Worm (Caenorhabditis elegans) whole organism, L1 larva: ENCODE measurements around the gene tre-4.

Source experiments
- C16A3.4 ChIP-seq: fragments of 150-350 bp; optimal IDR thresholded peaks from 2 replicates; lab custom pipeline; 2014; ENCODE audit warnings: missing biosample characterization, missing genetic modification characterization
- ceh-8 ChIP-seq: fragments of 200-800 bp; sonication (Bioruptor generic); optimal IDR thresholded peaks from 2 replicates; lab custom pipeline; 2018; ENCODE audit warnings: mild to moderate bottlenecking, missing genetic modification characterization, moderate library complexity, missing compliant biosample characterization
- ceh-82 ChIP-seq, 3 experiments: fragments of 150-350 bp in 1 of 3; sonication (generic microtip) in 2 of 3; optimal IDR thresholded peaks; 2 replicates each; lab custom pipeline; 2014 to 2017; ENCODE audit warnings: missing biosample characterization in 3 of 3, missing genetic modification characterization in 3 of 3
- ceh-88 ChIP-seq: fragments of 200-800 bp; sonication (Bioruptor generic); IDR thresholded peaks from 2 replicates; pipeline ENCODE4 v1.3.6; 2022; ENCODE audit warnings: missing genetic modification characterization, missing compliant biosample characterization
- dpl-1 ChIP-seq, 3 experiments: fragments of 150-350 bp in 2 of 3; sonication (generic microtip) in 1 of 3; optimal IDR thresholded peaks; 2 replicates each; lab custom pipeline; 2014 to 2017; ENCODE audit warnings: missing biosample characterization in 3 of 3, missing genetic modification characterization in 3 of 3, missing genetic modification reagents in 3 of 3
- dsc-1 ChIP-seq: sonication (generic microtip); optimal IDR thresholded peaks from 2 replicates; lab custom pipeline; 2016; ENCODE audit warnings: mild to moderate bottlenecking, missing genetic modification characterization, missing compliant biosample characterization
- efl-1 ChIP-seq, 4 experiments: fragments of 150-350 bp; optimal IDR thresholded peaks in 3 of 4; peaks in 1 of 4; 1 replicate in 1 of 4; 2 replicates in 3 of 4; lab custom pipeline; 2014; ENCODE audit warnings: missing biosample characterization in 2 of 4, missing genetic modification characterization in 2 of 4, missing genetic modification reagents in 2 of 4
- egl-13 ChIP-seq: sonication (generic microtip); optimal IDR thresholded peaks from 2 replicates; lab custom pipeline; 2016; ENCODE audit warnings: missing genotype, missing genetic modification reagents, missing genetic modification characterization, missing compliant biosample characterization
- elt-2 ChIP-seq: sonication (generic microtip); optimal IDR thresholded peaks from 2 replicates; lab custom pipeline; 2016; ENCODE audit warnings: missing genetic modification characterization, mild to moderate bottlenecking, inconsistent platforms, missing compliant biosample characterization, missing genetic modification reagents
- elt-3 ChIP-seq, 6 experiments: fragments of 150-350 bp in 1 of 6; sonication (generic microtip); optimal IDR thresholded peaks; 2 replicates each; lab custom pipeline; 2017 to 2018; ENCODE audit warnings: missing biosample characterization in 6 of 6, missing genetic modification characterization in 6 of 6, inconsistent platforms in 1 of 6
- fkh-10 ChIP-seq: sonication (generic microtip); optimal IDR thresholded peaks from 2 replicates; lab custom pipeline; 2017; ENCODE audit warnings: missing biosample characterization, missing genetic modification reagents, missing genetic modification characterization
- fkh-8 ChIP-seq: sonication (generic microtip); optimal IDR thresholded peaks from 2 replicates; lab custom pipeline; 2016; ENCODE audit warnings: mild to moderate bottlenecking, missing genetic modification characterization, missing compliant biosample characterization
- fos-1 ChIP-seq: fragments of 150-350 bp; optimal IDR thresholded peaks from 2 replicates; lab custom pipeline; 2014; ENCODE audit warnings: missing biosample characterization, missing genetic modification characterization
- grh-1 ChIP-seq: fragments of 200-800 bp; sonication (Bioruptor generic); IDR thresholded peaks from 2 replicates; pipeline ENCODE4 v1.3.6; 2022; ENCODE audit warnings: missing genetic modification reagents, missing genetic modification characterization, missing compliant biosample characterization
- irx-1 ChIP-seq: sonication (generic microtip); optimal IDR thresholded peaks from 2 replicates; lab custom pipeline; 2016; ENCODE audit warnings: missing genetic modification characterization, missing compliant biosample characterization
- jun-1 ChIP-seq: fragments of 150-350 bp; optimal IDR thresholded peaks from 2 replicates; lab custom pipeline; 2014; ENCODE audit warnings: missing biosample characterization, missing genetic modification reagents, missing genetic modification characterization
- lin-13 ChIP-seq: fragments of 150-350 bp; optimal IDR thresholded peaks from 2 replicates; lab custom pipeline; 2014; ENCODE audit warnings: missing biosample characterization, missing genetic modification reagents, missing genetic modification characterization
- lin-14 ChIP-seq: fragments of 200-800 bp; sonication (Bioruptor generic); optimal IDR thresholded peaks from 2 replicates; lab custom pipeline; 2018; ENCODE audit warnings: mild to moderate bottlenecking, missing genetic modification characterization, moderate library complexity, missing compliant biosample characterization
- lin-15B ChIP-seq: fragments of 150-350 bp; sonication (generic microtip); optimal IDR thresholded peaks from 3 replicates; lab custom pipeline; 2014; ENCODE audit warnings: missing biosample characterization, missing genetic modification characterization
- lin-35 ChIP-seq, 2 experiments: fragments of 150-350 bp; optimal IDR thresholded peaks; 2 replicates each; lab custom pipeline; 2014; ENCODE audit warnings: missing biosample characterization in 2 of 2, missing genetic modification characterization in 2 of 2, missing genetic modification reagents in 2 of 2
- lir-3 ChIP-seq: sonication (generic microtip); optimal IDR thresholded peaks from 2 replicates; lab custom pipeline; 2016; ENCODE audit warnings: mild to moderate bottlenecking, missing genetic modification characterization, moderate library complexity, missing compliant biosample characterization; ENCODE audit not compliant: poor library complexity
- lsy-2 ChIP-seq, 2 experiments: fragments of 150-350 bp; optimal IDR thresholded peaks; 2 replicates each; lab custom pipeline; 2014; ENCODE audit warnings: missing biosample characterization in 2 of 2, missing genetic modification characterization in 2 of 2
- mdl-1 ChIP-seq, 2 experiments: fragments of 150-350 bp; optimal IDR thresholded peaks; 2 replicates each; lab custom pipeline; 2014 to 2017; ENCODE audit warnings: missing biosample characterization in 2 of 2, missing genetic modification characterization in 2 of 2, inconsistent platforms in 1 of 2
- mep-1 ChIP-seq: fragments of 150-350 bp; optimal IDR thresholded peaks from 2 replicates; lab custom pipeline; 2014; ENCODE audit warnings: missing biosample characterization, missing genetic modification characterization
- nhr-19 ChIP-seq: fragments of 200-800 bp; sonication (Bioruptor generic); conservative IDR thresholded peaks from 2 replicates; pipeline ENCODE4 v1.3.6; 2022; ENCODE audit warnings: missing genetic modification characterization, missing compliant biosample characterization
- nhr-20 ChIP-seq: sonication (generic microtip); optimal IDR thresholded peaks from 2 replicates; lab custom pipeline; 2016; ENCODE audit warnings: mild to moderate bottlenecking, missing genetic modification characterization, missing compliant biosample characterization
- nhr-47 ChIP-seq: sonication (generic microtip); optimal IDR thresholded peaks from 2 replicates; lab custom pipeline; 2016; ENCODE audit warnings: mild to moderate bottlenecking, missing genetic modification characterization, moderate library complexity, missing compliant biosample characterization
- nhr-71 ChIP-seq: sonication (generic microtip); optimal IDR thresholded peaks from 2 replicates; lab custom pipeline; 2016; ENCODE audit warnings: mild to moderate bottlenecking, missing genetic modification characterization, moderate library complexity, missing compliant biosample characterization
- nhr-77 ChIP-seq: fragments of 150-350 bp; optimal IDR thresholded peaks from 2 replicates; lab custom pipeline; 2014; ENCODE audit warnings: missing biosample characterization, missing genetic modification characterization
- nhr-85 ChIP-seq: sonication (generic microtip); peaks from one replicate; lab custom pipeline; 2016; ENCODE audit warnings: missing genetic modification characterization, inconsistent platforms, missing compliant biosample characterization
- nhr-90 ChIP-seq: sonication (generic microtip); optimal IDR thresholded peaks from 2 replicates; lab custom pipeline; 2016; ENCODE audit warnings: mild to moderate bottlenecking, missing genetic modification characterization, missing compliant biosample characterization; ENCODE audit not compliant: poor library complexity
- rnt-1 ChIP-seq: sonication (generic microtip); optimal IDR thresholded peaks from 2 replicates; lab custom pipeline; 2016; ENCODE audit warnings: mild to moderate bottlenecking, missing genetic modification characterization, moderate library complexity, missing compliant biosample characterization
- snpc-4 ChIP-seq: fragments of 150-350 bp; optimal IDR thresholded peaks from 2 replicates; lab custom pipeline; 2014; ENCODE audit warnings: missing biosample characterization, missing genetic modification characterization
- snu-23 ChIP-seq: sonication (generic microtip); optimal IDR thresholded peaks from 2 replicates; lab custom pipeline; 2016; ENCODE audit warnings: missing genetic modification characterization, missing compliant biosample characterization
- sox-4 ChIP-seq: sonication (generic microtip); optimal IDR thresholded peaks from 2 replicates; lab custom pipeline; 2016; ENCODE audit warnings: missing genetic modification characterization, missing compliant biosample characterization
- sup-37 ChIP-seq: fragments of 200-800 bp; sonication (Bioruptor generic); optimal IDR thresholded peaks from 2 replicates; lab custom pipeline; 2018; ENCODE audit warnings: mild to moderate bottlenecking, missing genetic modification characterization, missing compliant biosample characterization
- swsn-7 ChIP-seq: sonication (generic microtip); optimal IDR thresholded peaks from 2 replicates; lab custom pipeline; 2016; ENCODE audit warnings: missing genetic modification characterization, missing compliant biosample characterization
- tbx-2 ChIP-seq: sonication (generic microtip); optimal IDR thresholded peaks from 2 replicates; lab custom pipeline; 2016; ENCODE audit warnings: missing genetic modification characterization, missing compliant biosample characterization
- unc-130 ChIP-seq: fragments of 150-350 bp; optimal IDR thresholded peaks from 2 replicates; lab custom pipeline; 2017; ENCODE audit warnings: missing biosample characterization, missing genetic modification characterization, inconsistent platforms
- unc-86 ChIP-seq: sonication (generic microtip); optimal IDR thresholded peaks from 2 replicates; lab custom pipeline; 2016; ENCODE audit warnings: missing genetic modification characterization, missing compliant biosample characterization
- xbp-1 ChIP-seq: sonication (generic microtip); optimal IDR thresholded peaks from 2 replicates; lab custom pipeline; 2016; ENCODE audit warnings: missing genetic modification characterization, missing compliant biosample characterization
- ztf-11 ChIP-seq, 2 experiments: sonication (generic microtip); optimal IDR thresholded peaks; 2 replicates each; lab custom pipeline; 2016 to 2017; ENCODE audit warnings: missing genetic modification characterization in 2 of 2, missing biosample characterization in 1 of 2, missing compliant biosample characterization in 1 of 2

tre-4 gene

ce11 chrX:13446418-13446817 is 25.5 kb upstream of the tre-4 start, which contains the start of gene set-8:
set-8 (plus strand) TSS chrX:13446718.
- TF ChIP-seq lin-15B (tag; lab: Kevin White, UChicago) = no peak

ce11 chrX:13448665-13449099 is 23.3 kb upstream of the tre-4 start:
- TF ChIP-seq dpl-1 (GFP tag; optimal IDR thresholded peaks at IDR 0.05; lab: Kevin White, UChicago) (peak in 1 of 3 experiments; percentile 10), dsc-1 (tag; lab: Kevin White, UChicago) (peak; percentile 84), irx-1 (tag; lab: Kevin White, UChicago) (peak; percentile 46), grh-1 (GFP tag; lab: Robert Waterston, UW) (peak; percentile 56), nhr-19 (GFP tag; lab: Robert Waterston, UW) (peak; percentile 70), snpc-4 (tag; lab: Kevin White, UChicago) (peak; percentile 13), swsn-7 (peak; percentile 60), lin-14 (GFP tag; lab: Kevin White, UChicago) (peak; percentile 72), lin-35 (GFP tag; optimal IDR thresholded peaks at IDR 0.05; lab: Kevin White, UChicago) (peak; percentile 28 to 67), rnt-1 (peak; percentile 68), unc-86 (tag; lab: Kevin White, UChicago) (peak; percentile 38), snu-23 (GFP tag; lab: Kevin White, UChicago) (peak; percentile 83), lin-15B (tag; lab: Kevin White, UChicago) (peak; percentile 7), nhr-47 (tag; lab: Kevin White, UChicago) (peak; percentile 80), egl-13 (tag; lab: Kevin White, UChicago) (peak; percentile 51), fos-1 (tag; lab: Kevin White, UChicago) (peak; percentile 50), lsy-2 (tag; optimal IDR thresholded peaks at IDR 0.05; lab: Kevin White, UChicago) (peak; percentile 26 to 42), nhr-77 (tag; lab: Kevin White, UChicago) (peak; percentile 34), xbp-1 (tag; lab: Kevin White, UChicago) (peak; percentile 47), mep-1 (tag; lab: Kevin White, UChicago) (peak; percentile 57), fkh-8 (peak; percentile 56), tbx-2 (peak; percentile 54), efl-1 (optimal IDR thresholded peaks at IDR 0.05; lab: Kevin White, UChicago) (peak; percentile 18 to 24), efl-1 (GFP tag; optimal IDR thresholded peaks at IDR 0.05 in 1 of 2; lab: Kevin White, UChicago) (peak in 1 of 2 experiments; percentile 87), elt-2 (peak; percentile 32), ceh-8 (peak; percentile 48), sup-37 (GFP tag; lab: Kevin White, UChicago) (peak; percentile 23), ceh-82 (tag; optimal IDR thresholded peaks at IDR 0.05; lab: Kevin White, UChicago) (peak; percentile 43 to 44 (median 44)), lir-3 (tag; lab: Kevin White, UChicago) (peak; percentile 39), fkh-10 (GFP tag; lab: Kevin White, UChicago) (peak; percentile 11), lin-13 (peak; percentile 38), mdl-1 (tag; optimal IDR thresholded peaks at IDR 0.05; lab: Kevin White, UChicago) (peak in 1 of 2 experiments; percentile 56), nhr-90 (tag; lab: Kevin White, UChicago) (peak; percentile 75), sox-4 (tag; lab: Kevin White, UChicago) (peak; percentile 69), C16A3.4 (tag; lab: Kevin White, UChicago) (peak; percentile 34), ztf-11 (tag; optimal IDR thresholded peaks at IDR 0.05; lab: Kevin White, UChicago) (peak in 1 of 2 experiments; percentile 39), nhr-85 (tag; lab: Kevin White, UChicago) (peak; percentile 79), unc-130 (peak; percentile 48), jun-1 (tag; lab: Kevin White, UChicago) (peak; percentile 55), nhr-71 (tag; lab: Kevin White, UChicago) (peak; percentile 75), ceh-88 (GFP tag; lab: Robert Waterston, UW) (peak; percentile 31; the same call in 1 of the 2 replicates), nhr-20 (tag; lab: Kevin White, UChicago) (peak; percentile 60), elt-3 (tag; optimal IDR thresholded peaks at IDR 0.05; lab: Kevin White, UChicago) (peak in 3 of 6 experiments; percentile 18 to 35 (median 31))
